Fruit fly (Drosophila melanogaster) whole organism, embryonic: Measurements from ENCODE around the gene CG14537.

Experiments used
- C15 ChIP-seq: fragments of 200-800 bp; sonication (Bioruptor generic); IDR thresholded peaks from 3 replicates; pipeline ENCODE4 v1.3.6; 2022; ENCODE audit warnings: missing biosample characterization, missing genetic modification characterization
- CG11398 ChIP-seq: fragments of 200-800 bp; sonication (Bioruptor generic); optimal IDR thresholded peaks from 2 replicates; lab custom pipeline; 2016; ENCODE audit warnings: missing biosample characterization, missing genetic modification characterization
- CG11456 ChIP-seq: fragments of 200-800 bp; sonication (Bioruptor generic); IDR thresholded peaks from 3 replicates; pipeline ENCODE4 v1.3.6; 2022; ENCODE audit warnings: missing biosample characterization, missing genetic modification characterization
- CG12219 ChIP-seq: fragments of 200-800 bp; sonication (Bioruptor generic); optimal IDR thresholded peaks from 3 replicates; lab custom pipeline; 2018; ENCODE audit warnings: missing biosample characterization, mild to moderate bottlenecking, missing genetic modification characterization
- CG13624 ChIP-seq: fragments of 200-800 bp; sonication (Bioruptor generic); optimal IDR thresholded peaks from 2 replicates; lab custom pipeline; 2016; ENCODE audit warnings: missing biosample characterization, missing genetic modification characterization
- CG15479 ChIP-seq: fragments of 200-800 bp; sonication (Bioruptor generic); optimal IDR thresholded peaks from 3 replicates; lab custom pipeline; 2019; ENCODE audit warnings: missing biosample characterization, mild to moderate bottlenecking, missing genetic modification characterization, moderate library complexity
- CG17385 ChIP-seq: fragments of 200-800 bp; sonication (Bioruptor generic); optimal IDR thresholded peaks from 3 replicates; lab custom pipeline; 2018; ENCODE audit warnings: missing biosample characterization, mild to moderate bottlenecking, missing genetic modification characterization
- CG18011 ChIP-seq: fragments of 200-800 bp; sonication (Bioruptor generic); optimal IDR thresholded peaks from 2 replicates; lab custom pipeline; 2017; ENCODE audit warnings: missing biosample characterization, missing genetic modification characterization, mild to moderate bottlenecking, moderate library complexity, missing genotype
- CG4328 ChIP-seq: fragments of 200-800 bp; sonication (Bioruptor generic); optimal IDR thresholded peaks from 3 replicates; lab custom pipeline; 2017; ENCODE audit warnings: missing biosample characterization, missing genetic modification reagents, missing genetic modification characterization
- CG4707 ChIP-seq: fragments of 200-800 bp; sonication (Bioruptor generic); optimal IDR thresholded peaks from 2 replicates; lab custom pipeline; 2018; ENCODE audit warnings: missing biosample characterization, mild to moderate bottlenecking, missing genetic modification characterization, moderate library complexity
- CG6689 ChIP-seq: fragments of 200-800 bp; sonication (Bioruptor generic); IDR thresholded peaks from 2 replicates; pipeline ENCODE4 v1.3.6; 2022; ENCODE audit warnings: missing biosample characterization, missing genetic modification characterization
- CG6854 ChIP-seq: fragments of 200-800 bp; sonication (Bioruptor generic); optimal IDR thresholded peaks from 3 replicates; lab custom pipeline; 2017; ENCODE audit warnings: missing biosample characterization, mild to moderate bottlenecking, missing genetic modification characterization
- CG7786 ChIP-seq: fragments of 200-800 bp; sonication (Bioruptor generic); optimal IDR thresholded peaks from 2 replicates; lab custom pipeline; 2016; ENCODE audit warnings: missing biosample characterization, missing genetic modification characterization
- CG7839 ChIP-seq: fragments of 200-800 bp; sonication (Bioruptor generic); optimal IDR thresholded peaks from 3 replicates; lab custom pipeline; 2018; ENCODE audit warnings: missing biosample characterization, mild to moderate bottlenecking, missing genetic modification characterization, moderate library complexity
- CG8290 ChIP-seq, 3 experiments: fragments of 200-800 bp; sonication (Bioruptor generic); optimal IDR thresholded peaks; 2 replicates each; lab custom pipeline; 2016 to 2019; ENCODE audit warnings: missing biosample characterization in 3 of 3, missing genetic modification characterization in 3 of 3, mild to moderate bottlenecking in 2 of 3, moderate library complexity in 1 of 3
- CG9609 ChIP-seq: fragments of 200-800 bp; sonication (Bioruptor generic); optimal IDR thresholded peaks from 3 replicates; lab custom pipeline; 2016; ENCODE audit warnings: missing biosample characterization, missing genetic modification characterization
- CG9797 ChIP-seq: fragments of 200-800 bp; sonication (Bioruptor generic); optimal IDR thresholded peaks from 3 replicates; lab custom pipeline; 2018; ENCODE audit warnings: missing biosample characterization, mild to moderate bottlenecking, missing genetic modification characterization
- Chrac-16 ChIP-seq: fragments of 200-800 bp; sonication (Bioruptor generic); optimal IDR thresholded peaks from 3 replicates; lab custom pipeline; 2016; ENCODE audit warnings: missing biosample characterization, missing genetic modification characterization
- CoRest ChIP-seq: fragments of 200-800 bp; sonication (Bioruptor generic); optimal IDR thresholded peaks from 3 replicates; lab custom pipeline; 2018; ENCODE audit warnings: missing biosample characterization, mild to moderate bottlenecking, missing genetic modification characterization, moderate library complexity
- D ChIP-seq, 2 experiments: fragments of 200-800 bp in 1 of 2; fragments of >200 bp in 1 of 2; sonication (Bioruptor generic) in 1 of 2; optimal IDR thresholded peaks; 2 replicates in 1 of 2; 3 replicates in 1 of 2; lab custom pipeline; 2017; ENCODE audit warnings: mild to moderate bottlenecking in 1 of 2, missing biosample characterization in 1 of 2, missing genetic modification characterization in 1 of 2, missing genetic modification reagents in 1 of 2
- Dip3 ChIP-seq: fragments of 200-800 bp; sonication (Bioruptor generic); optimal IDR thresholded peaks from 3 replicates; lab custom pipeline; 2016; ENCODE audit warnings: missing biosample characterization, missing genetic modification characterization
- Ets65A ChIP-seq: fragments of 200-800 bp; sonication (Bioruptor generic); peaks from one replicate; lab custom pipeline; 2016; ENCODE audit warnings: missing biosample characterization, missing genetic modification characterization
- HLH4C ChIP-seq: fragments of 200-800 bp; sonication (Bioruptor generic); IDR thresholded peaks from 3 replicates; pipeline ENCODE4 v1.3.6; 2022; ENCODE audit warnings: missing biosample characterization, missing genetic modification characterization; ENCODE audit not compliant: partially characterized antibody
- Neu2 ChIP-seq: fragments of 200-800 bp; sonication (Bioruptor generic); optimal IDR thresholded peaks from 3 replicates; lab custom pipeline; 2016; ENCODE audit warnings: missing biosample characterization, missing genetic modification characterization, borderline replicate concordance
- Oaz ChIP-seq: fragments of 200-800 bp; sonication (Bioruptor generic); IDR thresholded peaks from 2 replicates; pipeline ENCODE4 v1.3.6; 2022; ENCODE audit warnings: missing biosample characterization, missing genetic modification characterization
- Optix ChIP-seq: fragments of 200-800 bp; sonication (Bioruptor generic); IDR thresholded peaks from 3 replicates; pipeline ENCODE4 v1.3.6; 2022; ENCODE audit warnings: missing biosample characterization, missing genetic modification characterization
- Pdp1 ChIP-seq, 2 experiments: fragments of 200-800 bp; sonication (Bioruptor generic); optimal IDR thresholded peaks; 3 replicates each; lab custom pipeline; 2016; ENCODE audit warnings: missing biosample characterization in 2 of 2, missing genetic modification characterization in 2 of 2, mild to moderate bottlenecking in 1 of 2, moderate library complexity in 1 of 2
- Scr ChIP-seq: fragments of 200-800 bp; sonication (Bioruptor generic); IDR thresholded peaks from 2 replicates; pipeline ENCODE4 v1.3.6; 2022; ENCODE audit warnings: missing biosample characterization, missing genetic modification characterization; ENCODE audit not compliant: partially characterized antibody
- Sin3A ChIP-seq: fragments of >200 bp; optimal IDR thresholded peaks from 2 replicates; lab custom pipeline; 2018
- Ssrp ChIP-seq: fragments of 200-800 bp; sonication (Bioruptor generic); optimal IDR thresholded peaks from 2 replicates; lab custom pipeline; 2018; ENCODE audit warnings: missing biosample characterization, mild to moderate bottlenecking, missing genetic modification characterization, moderate library complexity
- Taf1 ChIP-seq: fragments of 200-800 bp; sonication (Bioruptor generic); IDR thresholded peaks from 2 replicates; pipeline ENCODE4 v1.3.6; 2022; ENCODE audit warnings: missing biosample characterization, missing genetic modification characterization
- ac ChIP-seq: fragments of 200-800 bp; sonication (Bioruptor generic); optimal IDR thresholded peaks from 3 replicates; lab custom pipeline; 2017; ENCODE audit warnings: missing biosample characterization, mild to moderate bottlenecking, missing genetic modification characterization
- bbx ChIP-seq: fragments of 200-800 bp; sonication (Bioruptor generic); IDR thresholded peaks from 2 replicates; pipeline ENCODE4 v1.3.6; 2022; ENCODE audit warnings: missing biosample characterization, missing genetic modification characterization; ENCODE audit not compliant: partially characterized antibody
- exex ChIP-seq: fragments of 200-800 bp; sonication (Bioruptor generic); optimal IDR thresholded peaks from 4 replicates; lab custom pipeline; 2018; ENCODE audit warnings: missing biosample characterization, mild to moderate bottlenecking, missing genetic modification characterization, moderate library complexity
- fd102C ChIP-seq: fragments of 200-800 bp; sonication (Bioruptor generic); optimal IDR thresholded peaks from 2 replicates; lab custom pipeline; 2018; ENCODE audit warnings: missing biosample characterization, mild to moderate bottlenecking, missing genetic modification characterization, moderate library complexity
- klu ChIP-seq: fragments of 200-800 bp; sonication (Bioruptor generic); IDR thresholded peaks from 2 replicates; pipeline ENCODE4 v1.3.6; 2022; ENCODE audit warnings: missing biosample characterization, missing genetic modification characterization
- kni ChIP-seq: fragments of 200-800 bp; sonication (Bioruptor generic); optimal IDR thresholded peaks from 3 replicates; lab custom pipeline; 2017; ENCODE audit warnings: mild to moderate bottlenecking, missing biosample characterization, missing genetic modification reagents, missing genetic modification characterization
- luna ChIP-seq: fragments of 200-800 bp; sonication (Bioruptor generic); optimal IDR thresholded peaks from 2 replicates; lab custom pipeline; 2016; ENCODE audit warnings: missing biosample characterization, missing genetic modification characterization
- mld ChIP-seq: fragments of 200-800 bp; sonication (Bioruptor generic); IDR thresholded peaks from 3 replicates; pipeline ENCODE4 v1.3.6; 2022; ENCODE audit warnings: missing biosample characterization, missing genetic modification characterization; ENCODE audit not compliant: partially characterized antibody
- nmo ChIP-seq: fragments of 200-800 bp; sonication (Bioruptor generic); optimal IDR thresholded peaks from 2 replicates; lab custom pipeline; 2018; ENCODE audit warnings: missing biosample characterization, mild to moderate bottlenecking, missing genetic modification characterization, moderate library complexity
- nom ChIP-seq: fragments of 200-800 bp; sonication (Bioruptor generic); optimal IDR thresholded peaks from 2 replicates; lab custom pipeline; 2017; ENCODE audit warnings: missing biosample characterization, missing genetic modification characterization, mild to moderate bottlenecking, moderate library complexity, missing genetic modification reagents
- pros ChIP-seq: fragments of 200-800 bp; sonication (Bioruptor generic); optimal IDR thresholded peaks from 3 replicates; lab custom pipeline; 2019; ENCODE audit warnings: missing biosample characterization, mild to moderate bottlenecking, missing genetic modification characterization, moderate library complexity
- shn ChIP-seq: fragments of 200-800 bp; sonication (Bioruptor generic); optimal IDR thresholded peaks from 3 replicates; lab custom pipeline; 2016; ENCODE audit warnings: missing biosample characterization, missing genetic modification characterization
- sqz ChIP-seq: fragments of 200-800 bp; sonication (Bioruptor generic); optimal IDR thresholded peaks from 3 replicates; lab custom pipeline; 2018; ENCODE audit warnings: missing biosample characterization, mild to moderate bottlenecking, missing genetic modification characterization
- stwl ChIP-seq: fragments of 200-800 bp; sonication (Bioruptor generic); optimal IDR thresholded peaks from 3 replicates; lab custom pipeline; 2018; ENCODE audit warnings: missing biosample characterization, mild to moderate bottlenecking, missing genetic modification characterization, moderate library complexity
- trem ChIP-seq: fragments of 200-800 bp; optimal IDR thresholded peaks from 3 replicates; lab custom pipeline; 2019; ENCODE audit warnings: missing biosample characterization, mild to moderate bottlenecking, missing genetic modification characterization, moderate library complexity
- ttk ChIP-seq: fragments of 200-800 bp; sonication (Bioruptor generic); IDR thresholded peaks from 2 replicates; pipeline ENCODE4 v2.1.2; 2022; ENCODE audit warnings: missing biosample characterization, missing genetic modification characterization
- vvl ChIP-seq: fragments of 200-800 bp; sonication (Bioruptor generic); IDR thresholded peaks from 2 replicates; pipeline ENCODE4 v1.3.6; 2022; ENCODE audit warnings: missing biosample characterization, missing genetic modification characterization
- wor ChIP-seq: fragments of 200-800 bp; sonication (Bioruptor generic); IDR thresholded peaks from 2 replicates; pipeline ENCODE4 v1.3.6; 2022; ENCODE audit warnings: missing biosample characterization, missing genetic modification characterization

Gene CG14537

DNA sequence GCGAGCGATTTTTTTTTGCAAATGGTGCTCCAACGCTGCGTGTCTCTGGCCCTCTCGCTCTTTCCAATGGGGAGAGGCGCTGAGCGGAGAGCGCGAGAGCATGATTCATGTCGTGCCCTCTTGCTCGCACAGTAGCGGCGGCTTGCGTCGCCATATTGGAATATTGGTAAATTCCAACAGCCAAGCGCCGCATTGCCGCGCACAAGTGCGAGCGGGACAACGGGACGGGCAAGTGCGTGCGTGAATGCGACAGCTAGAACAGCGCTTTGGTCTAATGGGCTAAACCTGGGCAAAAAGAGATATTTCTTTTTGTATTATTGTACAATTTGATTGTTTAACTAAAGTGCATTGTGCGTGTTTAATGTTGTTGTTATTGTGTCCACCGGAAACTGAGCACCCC, 12.0 kb upstream of the CG14537 start (continued):
- TF ChIP-seq C15 (GFP tag; lab: Robert Waterston, UW) (no peak), vvl (peak; percentile 35; the same call in 1 of the 2 replicates), CG4328 (GFP tag; lab: Kevin White, UChicago) (no peak), Neu2 (GFP tag; lab: Kevin White, UChicago) (peak; percentile 65), CG12219 (GFP tag; lab: Kevin White, UChicago) (peak; percentile 31), Pdp1 (GFP tag; optimal IDR thresholded peaks at IDR 0.05; lab: Kevin White, UChicago) (peak in 1 of 2 experiments; percentile 14), Oaz (GFP tag; lab: Robert Waterston, UW) (no peak), sqz (GFP tag; lab: Kevin White, UChicago) (peak; percentile 98), CG9609 (GFP tag; lab: Kevin White, UChicago) (no peak), bbx (GFP tag; lab: Robert Waterston, UW) (peak; percentile 69), CG4707 (GFP tag; lab: Kevin White, UChicago) (no peak), CG17385 (GFP tag; lab: Kevin White, UChicago) (peak; percentile 13), Optix (GFP tag; lab: Robert Waterston, UW) (no peak), pros (peak; percentile 9), Scr (no peak), HLH4C (GFP tag; lab: Robert Waterston, UW) (peak; percentile 35), Dip3 (GFP tag; lab: Kevin White, UChicago) (peak; percentile 12), klu (GFP tag; lab: Robert Waterston, UW) (0 out of 2 replicates have a peak, but pooled peaks have one; percentile 12), nom (GFP tag; lab: Kevin White, UChicago) (peak; percentile 48), nmo (GFP tag; lab: Kevin White, UChicago) (peak; percentile 82), kni (GFP tag; lab: Kevin White, UChicago) (peak; percentile 55), CG13624 (GFP tag; lab: Kevin White, UChicago) (peak; percentile 38), CG7786 (GFP tag; lab: Kevin White, UChicago) (no peak), wor (no peak), shn (no peak), Sin3A (lab: Kevin White, UChicago) (no peak), ttk (0 out of 2 replicates have a peak, but pooled peaks have one; percentile 6), mld (GFP tag; lab: Robert Waterston, UW) (peak; percentile 74; the same call in 2 of the 3 replicates), D (optimal IDR thresholded peaks at IDR 0.05; lab: Kevin White, UChicago) (no peak), D (GFP tag; optimal IDR thresholded peaks at IDR 0.05; lab: Kevin White, UChicago) (no peak), Taf1 (GFP tag; lab: Robert Waterston, UW) (no peak), exex (tag; lab: Kevin White, UChicago) (peak; percentile 26), CG11456 (no peak), CG8290 (GFP tag; optimal IDR thresholded peaks at IDR 0.05; lab: Kevin White, UChicago) (peak; percentile 30), CG8290 (tag; optimal IDR thresholded peaks at IDR 0.05; lab: Kevin White, UChicago) (peak; percentile 20 to 79), CG6854 (GFP tag; lab: Kevin White, UChicago) (no peak), luna (no peak), CG7839 (tag; lab: Kevin White, UChicago) (no peak), Chrac-16 (GFP tag; lab: Kevin White, UChicago) (no peak), CG18011 (GFP tag; lab: Kevin White, UChicago) (no peak), Ets65A (GFP tag; lab: Kevin White, UChicago) (no peak), trem (no peak), CG15479 (GFP tag; lab: Kevin White, UChicago) (peak; percentile 82), Ssrp (tag; lab: Kevin White, UChicago) (no peak), CG9797 (no peak), CoRest (tag; lab: Kevin White, UChicago) (peak; percentile 16), CG11398 (no peak), fd102C (GFP tag; lab: Kevin White, UChicago) (no peak), ac (GFP tag; lab: Kevin White, UChicago) (no peak), stwl (peak; percentile 9), CG6689 (GFP tag; lab: Robert Waterston, UW) (peak; percentile 13; the same call in 1 of the 2 replicates)
